Fruit fly (Drosophila melanogaster): ENCODE measurements around the gene Arr2.

Arr2 gene

dm6 chr3L:8672199-8673059, 23.7 kb upstream of the Arr2 start (continued):
- TF ChIP-seq CG7372 (GFP tag; IDR thresholded peaks at IDR 0.05) (no peak), CG11247 (GFP tag; IDR thresholded peaks at IDR 0.05) (no peak), kah (GFP tag; optimal IDR thresholded peaks at IDR 0.05) (no peak), unc-4 (GFP tag; IDR thresholded peaks at IDR 0.05; ENCODE audit: partially characterized antibody) (no peak), CG4360 (GFP tag; IDR thresholded peaks at IDR 0.05) (no peak), CG10267 (tag; optimal IDR thresholded peaks at IDR 0.05) (peak; percentile 5), Trl (optimal IDR thresholded peaks at IDR 0.05) (peak; percentile 57 to 59), Trl (GFP tag; optimal IDR thresholded peaks at IDR 0.05) (peak; percentile 33), CG8924 (tag; optimal IDR thresholded peaks at IDR 0.05) (no peak), gce (GFP tag; IDR thresholded peaks at IDR 0.05) (no peak), Six4 (GFP tag; optimal IDR thresholded peaks at IDR 0.05) (no peak), prd (optimal IDR thresholded peaks at IDR 0.05) (no peak), prd (GFP tag; IDR thresholded peaks at IDR 0.05) (peak; percentile 46; the same call in 1 of the 3 replicates), Mad (GFP tag; optimal IDR thresholded peaks at IDR 0.05) (no peak), CG8089 (GFP tag; optimal IDR thresholded peaks at IDR 0.05) (no peak), Rfx (GFP tag; IDR thresholded peaks at IDR 0.05) (peak; percentile 64), HLH4C (GFP tag; IDR thresholded peaks at IDR 0.05; ENCODE audit: partially characterized antibody) (no peak), CrebB (tag; optimal IDR thresholded peaks at IDR 0.05) (peak; percentile 28), chm (GFP tag; IDR thresholded peaks at IDR 0.05) (no peak), NC2α (GFP tag; optimal IDR thresholded peaks at IDR 0.05) (no peak), B-H1 (GFP tag; IDR thresholded peaks at IDR 0.05) (no peak), CG13894 (tag; optimal IDR thresholded peaks at IDR 0.05) (peak; percentile 15), ab (GFP tag; optimal IDR thresholded peaks at IDR 0.05) (no peak), Xrp1 (GFP tag; IDR thresholded peaks at IDR 0.05) (peak; percentile 28; the same call in 1 of the 2 replicates), exex (tag; optimal IDR thresholded peaks at IDR 0.05) (no peak), Jarid2 (GFP tag; optimal IDR thresholded peaks at IDR 0.05) (no peak), CG15269 (tag; optimal IDR thresholded peaks at IDR 0.05) (peak; percentile 55), CG17359 (tag; optimal IDR thresholded peaks at IDR 0.05) (peak; percentile 20), CG15073 (GFP tag; optimal IDR thresholded peaks at IDR 0.05) (no peak), gem (tag; optimal IDR thresholded peaks at IDR 0.05) (peak; percentile 69), Dad (GFP tag; optimal IDR thresholded peaks at IDR 0.05) (no peak), ham (GFP tag; IDR thresholded peaks at IDR 0.05) (no peak), Ets97D (GFP tag; optimal IDR thresholded peaks at IDR 0.05) (no peak), Hr78 (GFP tag; optimal IDR thresholded peaks at IDR 0.05) (no peak), CG31388 (GFP tag; optimal IDR thresholded peaks at IDR 0.05) (no peak), CG12744 (GFP tag; optimal IDR thresholded peaks at IDR 0.05) (no peak), D19A (tag; optimal IDR thresholded peaks at IDR 0.05) (no peak), CG4424 (GFP tag; optimal IDR thresholded peaks at IDR 0.05) (no peak), CG2120 (GFP tag; optimal IDR thresholded peaks at IDR 0.05) (peak; percentile 86), Gug (GFP tag; IDR thresholded peaks at IDR 0.05) (no peak), lilli (GFP tag; optimal IDR thresholded peaks at IDR 0.05) (peak; percentile 67), run (tag; optimal IDR thresholded peaks at IDR 0.05) (no peak), bbx (GFP tag; IDR thresholded peaks at IDR 0.05; ENCODE audit: partially characterized antibody) (no peak), CG8281 (tag; optimal IDR thresholded peaks at IDR 0.05) (no peak), CG15479 (GFP tag; optimal IDR thresholded peaks at IDR 0.05) (no peak), CG18764 (GFP tag; optimal IDR thresholded peaks at IDR 0.05) (no peak), CG17385 (GFP tag; optimal IDR thresholded peaks at IDR 0.05) (peak; percentile 19), lov (optimal IDR thresholded peaks at IDR 0.05) (no peak), lov (GFP tag; IDR thresholded peaks at IDR 0.05) (no peak), CG6683 (GFP tag; optimal IDR thresholded peaks at IDR 0.05) (no peak)

Data from whole organism, embryonic.